Fruit fly (Drosophila melanogaster) whole organism, pupa: ENCODE measurements around the gene CG33511.

Experiments used
- CG10348 ChIP-seq: fragments of 200-800 bp; sonication (Bioruptor generic); IDR thresholded peaks from 2 replicates; pipeline ENCODE4 v1.3.6; 2022; ENCODE audit warnings: missing biosample characterization, missing genetic modification characterization
- CG17806 ChIP-seq: fragments of 200-800 bp; sonication (Bioruptor generic); optimal IDR thresholded peaks from 2 replicates; lab custom pipeline; 2018; ENCODE audit warnings: missing biosample characterization, mild to moderate bottlenecking, missing genetic modification characterization, moderate library complexity
- CG32121 ChIP-seq: fragments of 200-800 bp; sonication (Bioruptor generic); IDR thresholded peaks from 2 replicates; pipeline ENCODE4 v1.3.6; 2022; ENCODE audit warnings: missing biosample characterization, missing genetic modification characterization
- CG34367 ChIP-seq: fragments of 200-800 bp; sonication (Bioruptor generic); optimal IDR thresholded peaks from 2 replicates; lab custom pipeline; 2018; ENCODE audit warnings: missing biosample characterization, mild to moderate bottlenecking, missing genetic modification characterization
- CG8159 ChIP-seq: fragments of 200-800 bp; sonication (Bioruptor generic); optimal IDR thresholded peaks from 3 replicates; lab custom pipeline; 2018; ENCODE audit warnings: missing biosample characterization, mild to moderate bottlenecking, missing genetic modification characterization, moderate library complexity
- CG8301 ChIP-seq: fragments of 200-800 bp; sonication (Bioruptor generic); optimal IDR thresholded peaks from 2 replicates; lab custom pipeline; 2018; ENCODE audit warnings: missing biosample characterization, mild to moderate bottlenecking, missing genetic modification characterization
- CG9948 ChIP-seq: fragments of 200-800 bp; sonication (Bioruptor generic); optimal IDR thresholded peaks from 2 replicates; lab custom pipeline; 2018; ENCODE audit warnings: missing biosample characterization, mild to moderate bottlenecking, missing genetic modification characterization, moderate library complexity
- D1 ChIP-seq: fragments of 200-800 bp; sonication (Bioruptor generic); optimal IDR thresholded peaks from 2 replicates; lab custom pipeline; 2018; ENCODE audit warnings: missing biosample characterization, mild to moderate bottlenecking, missing genetic modification characterization, moderate library complexity
- EcR ChIP-seq: fragments of 200-800 bp; sonication (Bioruptor generic); optimal IDR thresholded peaks from 3 replicates; lab custom pipeline; 2019; ENCODE audit warnings: missing biosample characterization, missing genetic modification characterization, mild to moderate bottlenecking, moderate library complexity, missing genetic modification reagents
- Ets98B ChIP-seq: fragments of 200-800 bp; sonication (Bioruptor generic); IDR thresholded peaks from 2 replicates; pipeline ENCODE4 v1.3.6; 2022; ENCODE audit warnings: missing biosample characterization, missing genetic modification characterization
- Pif1A ChIP-seq: fragments of 200-800 bp; sonication (Bioruptor generic); optimal IDR thresholded peaks from 3 replicates; lab custom pipeline; 2016; ENCODE audit warnings: missing biosample characterization, missing genetic modification characterization
- Pif1B ChIP-seq: fragments of 200-800 bp; sonication (Bioruptor generic); optimal IDR thresholded peaks from 3 replicates; lab custom pipeline; 2016; ENCODE audit warnings: missing biosample characterization, missing genetic modification characterization
- Snoo ChIP-seq: fragments of 200-800 bp; sonication (Bioruptor generic); optimal IDR thresholded peaks from 3 replicates; lab custom pipeline; 2017; ENCODE audit warnings: missing biosample characterization, mild to moderate bottlenecking, missing genetic modification characterization, inconsistent platforms
- rn ChIP-seq: fragments of 200-800 bp; sonication (Bioruptor generic); IDR thresholded peaks from 2 replicates; pipeline ENCODE4 v1.3.6; 2022; ENCODE audit warnings: missing biosample characterization, missing genetic modification characterization

DNA sequence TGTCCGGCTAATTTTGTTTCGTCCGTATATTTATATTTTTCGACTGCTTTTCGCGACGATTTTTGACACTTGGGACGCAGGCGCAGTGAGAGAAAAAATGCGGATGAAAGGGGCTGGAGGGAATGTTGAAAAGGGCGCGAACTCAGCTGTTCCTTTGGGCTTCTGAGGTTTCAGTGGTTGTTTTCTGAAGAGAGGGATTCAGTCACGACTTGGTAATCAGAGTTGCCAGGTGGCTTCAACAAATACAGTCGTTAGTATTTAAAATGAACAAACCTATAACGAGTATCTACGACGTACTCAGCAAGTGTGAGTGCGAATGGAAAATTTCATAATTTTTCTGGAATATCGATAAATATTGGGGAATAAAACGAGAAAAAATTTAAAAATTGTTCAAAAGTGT, 10.9 kb downstream of the CG33511 start, which contains the start of gene CG9265:
- TF ChIP-seq Pif1B (GFP tag; lab: Kevin White, UChicago) (no peak), D1 (tag; lab: Kevin White, UChicago) (no peak), EcR (GFP tag; lab: Kevin White, UChicago) (no peak), Pif1A (GFP tag; lab: Kevin White, UChicago) (no peak), CG34367 (tag; lab: Kevin White, UChicago) (no peak), rn (GFP tag; lab: Robert Waterston, UW) (no peak), CG8301 (tag; lab: Kevin White, UChicago) (no peak), CG9948 (tag; lab: Kevin White, UChicago) (no peak), Ets98B (no peak), CG8159 (tag; lab: Kevin White, UChicago) (no peak), CG10348 (GFP tag; lab: Robert Waterston, UW) (no peak), Snoo (tag; lab: Kevin White, UChicago) (no peak), CG32121 (GFP tag; lab: Robert Waterston, UW) (no peak), CG17806 (tag; lab: Kevin White, UChicago) (no peak)
